Worm (Caenorhabditis elegans): ENCODE results near the gene lin-24.

lin-24 gene

DNA sequence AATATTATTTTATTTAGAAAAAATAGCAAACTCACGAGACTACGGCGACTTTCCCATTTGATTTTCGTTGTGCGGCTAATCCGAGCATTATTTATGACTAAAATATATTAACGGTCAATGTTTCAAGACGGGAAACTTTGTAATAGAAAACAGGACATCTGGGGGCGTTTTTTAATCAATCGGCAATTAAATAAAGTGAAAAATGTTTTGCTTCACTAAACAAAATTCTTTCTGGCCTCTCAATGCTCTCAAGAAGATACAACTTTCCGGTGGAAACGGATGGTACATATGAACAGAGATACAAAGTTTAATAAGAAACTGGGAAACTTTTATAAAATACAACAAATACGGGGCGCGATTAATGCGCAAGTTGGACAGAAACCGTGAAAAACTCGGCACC is 21.6 kb downstream of the lin-24 start, which contains the start of gene B0001.2:
B0001.2 (minus strand) TSS at position 101 of the 400 bp plus-strand sequence.
- TF ChIP-seq ceh-16 (tag; optimal IDR thresholded peaks at IDR 0.05) = no peak
- no peak for TF ChIP-seq R02D3.7 (tag; optimal IDR thresholded peaks at IDR 0.05)
- TF ChIP-seq fos-1 (tag; optimal IDR thresholded peaks at IDR 0.05) = no peak
- no peak for TF ChIP-seq unc-39 (tag; optimal IDR thresholded peaks at IDR 0.05)
- TF ChIP-seq lsy-12 (tag; optimal IDR thresholded peaks at IDR 0.05) = no peak
- no peak for TF ChIP-seq mdl-1 (tag; optimal IDR thresholded peaks at IDR 0.05)
- TF ChIP-seq tbx-2 (tag; optimal IDR thresholded peaks at IDR 0.05) = no peak
- TF ChIP-seq egl-27 (tag; optimal IDR thresholded peaks at IDR 0.05) = no peak
- no peak for TF ChIP-seq ztf-11 (tag; optimal IDR thresholded peaks at IDR 0.05)
- no peak for TF ChIP-seq nhr-11 (tag; optimal IDR thresholded peaks at IDR 0.05)
- TF ChIP-seq aly-2 (tag; optimal IDR thresholded peaks at IDR 0.05) = no peak
- TF ChIP-seq ceh-28 (tag; optimal IDR thresholded peaks at IDR 0.05) = no peak
- no peak for TF ChIP-seq elt-3 (tag; optimal IDR thresholded peaks at IDR 0.05)
- TF ChIP-seq nhr-23 (tag; optimal IDR thresholded peaks at IDR 0.05) = no peak
- no peak for TF ChIP-seq nfya-1 (tag; optimal IDR thresholded peaks at IDR 0.05; ENCODE audit: insufficient read depth)
- TF ChIP-seq jun-1 (tag; optimal IDR thresholded peaks at IDR 0.05) = no peak
- TF ChIP-seq hmg-11 (tag; optimal IDR thresholded peaks at IDR 0.05) = no peak
- no peak for TF ChIP-seq pqm-1 (tag; optimal IDR thresholded peaks at IDR 0.05)
- TF ChIP-seq nhr-25 (tag; optimal IDR thresholded peaks at IDR 0.05) = no peak

DNA sequence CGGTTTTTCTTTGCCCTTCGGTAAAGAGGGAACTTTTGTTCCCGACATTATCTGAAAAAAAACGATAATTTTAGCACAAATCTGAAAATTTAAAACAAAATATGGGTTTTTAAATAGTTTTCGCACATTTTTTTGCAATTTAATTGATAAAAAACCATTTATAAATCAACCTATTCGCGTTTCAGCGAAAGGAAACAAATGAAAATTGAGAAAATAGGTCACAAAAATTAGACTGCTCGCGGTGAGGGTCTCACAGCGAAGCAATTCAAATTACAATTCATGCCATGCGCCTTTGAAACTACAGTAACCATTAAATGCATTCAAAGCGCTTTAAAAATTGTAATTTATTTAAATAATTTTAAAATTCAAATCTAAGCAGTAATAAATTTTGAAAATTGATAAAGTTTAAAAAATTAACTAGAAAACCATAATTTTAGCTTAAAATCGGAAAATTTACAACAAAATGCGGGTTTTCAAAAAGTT is 24.9 kb downstream of the lin-24 start, which contains the start of gene B0001.7:
B0001.7 (minus strand) TSS at position 51 of the 483 bp plus-strand sequence.
- no peak for TF ChIP-seq nfya-1 (tag; optimal IDR thresholded peaks at IDR 0.05; ENCODE audit: insufficient read depth)
- no peak for TF ChIP-seq daf-12 (tag; optimal IDR thresholded peaks at IDR 0.05)
- no peak for TF ChIP-seq eor-1 (tag; optimal IDR thresholded peaks at IDR 0.05)
- TF ChIP-seq ama-1 (optimal IDR thresholded peaks at IDR 0.05) = no peak

DNA sequence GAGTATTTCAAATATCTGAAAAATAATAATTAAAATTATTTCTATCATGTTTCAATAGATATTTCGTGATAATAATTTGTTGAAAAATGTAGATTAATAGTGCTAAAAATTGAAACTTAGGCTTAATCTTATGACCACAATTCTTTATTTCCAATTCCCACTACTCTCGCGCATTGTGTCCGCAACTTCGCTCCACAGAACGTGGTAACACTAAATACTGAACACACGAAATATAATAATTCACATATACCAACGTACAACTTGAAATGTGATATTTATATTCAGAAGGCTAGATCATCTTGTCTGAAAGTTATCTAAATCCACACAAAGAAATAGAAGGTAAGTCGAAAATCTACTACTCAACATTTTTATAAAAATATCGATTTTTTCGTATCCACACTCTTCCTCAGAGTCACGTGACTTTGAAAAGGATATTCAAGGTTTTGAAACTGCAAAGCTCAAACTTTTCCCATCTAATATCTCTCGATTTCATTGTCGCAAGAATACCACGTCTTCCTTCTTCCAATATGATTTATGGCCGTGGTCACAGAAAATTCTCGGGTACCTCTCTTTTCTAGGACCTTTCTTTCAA is 27.4 kb downstream of the lin-24 start, which contains the start of gene eri-12:
eri-12 (plus strand) TSS at position 197 of the 592 bp plus-strand sequence.
- TF ChIP-seq pha-4 (tag; optimal IDR thresholded peaks at IDR 0.05) (peak; percentile 0), elt-1 (tag; optimal IDR thresholded peaks at IDR 0.05) (no peak), aly-2 (tag; optimal IDR thresholded peaks at IDR 0.05) (no peak), R02D3.7 (tag; optimal IDR thresholded peaks at IDR 0.05) (no peak)

DNA sequence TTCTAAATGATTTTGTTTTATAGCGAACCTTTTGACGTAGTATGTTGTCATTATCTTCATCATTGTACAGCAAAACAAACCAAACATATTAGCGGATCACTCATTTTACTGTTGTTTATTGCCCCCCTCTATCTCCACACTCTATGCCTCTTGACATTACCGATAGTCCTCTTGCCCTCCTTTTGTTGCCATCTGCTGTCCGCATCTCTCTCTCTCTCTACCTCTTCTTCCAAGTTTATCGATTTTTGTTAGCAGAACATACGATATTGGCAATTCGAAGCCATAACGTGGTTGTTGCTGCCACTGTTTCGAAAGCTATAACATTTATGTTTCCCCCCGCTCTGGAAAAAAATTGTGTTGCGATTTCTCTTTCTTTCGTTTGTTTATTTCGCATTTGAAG is 28.6 kb downstream of the lin-24 start:
- TF ChIP-seq egl-27 (tag; optimal IDR thresholded peaks at IDR 0.05) = no peak
- TF ChIP-seq nhr-25 (tag; optimal IDR thresholded peaks at IDR 0.05) = peak; percentile 7
- peak; percentile 34 for TF ChIP-seq ceh-28 (tag; optimal IDR thresholded peaks at IDR 0.05)
- TF ChIP-seq nhr-67 (tag; optimal IDR thresholded peaks at IDR 0.05) = no peak
- no peak for TF ChIP-seq pha-4 (tag; optimal IDR thresholded peaks at IDR 0.05)
- no peak for TF ChIP-seq snpc-4 (tag; optimal IDR thresholded peaks at IDR 0.05)
- TF ChIP-seq ZK546.5 (tag; optimal IDR thresholded peaks at IDR 0.05) = no peak
- no peak for TF ChIP-seq nhr-77 (tag; optimal IDR thresholded peaks at IDR 0.05)

DNA sequence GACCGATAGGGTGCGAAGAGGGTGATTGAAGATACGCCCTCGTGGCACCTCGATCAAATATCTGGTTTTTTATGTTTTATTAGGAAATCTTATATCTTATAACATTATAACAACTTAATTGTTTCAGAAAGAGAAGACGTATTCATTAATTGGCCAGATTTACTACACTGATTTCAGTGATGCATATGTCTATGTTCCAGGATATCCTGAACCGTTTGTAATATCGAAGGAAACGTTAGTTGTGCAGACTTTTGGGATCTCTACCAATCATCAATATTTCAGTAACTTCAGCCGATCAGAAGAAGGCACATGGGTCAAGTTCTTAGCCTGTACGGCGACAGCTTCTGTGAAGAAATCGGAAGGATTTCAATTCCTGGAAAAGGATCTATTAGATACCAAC is 31.1 kb downstream of the lin-24 start:
- TF ChIP-seq ZK546.5 (tag; optimal IDR thresholded peaks at IDR 0.05) = no peak
- no peak for TF ChIP-seq aly-2 (tag; optimal IDR thresholded peaks at IDR 0.05)
- TF ChIP-seq lsy-12 (tag; optimal IDR thresholded peaks at IDR 0.05) = no peak
- TF ChIP-seq nhr-12 (tag; optimal IDR thresholded peaks at IDR 0.05) = no peak
- TF ChIP-seq nfya-1 (tag; optimal IDR thresholded peaks at IDR 0.05; ENCODE audit: insufficient read depth) = no peak
- no peak for TF ChIP-seq ceh-28 (tag; optimal IDR thresholded peaks at IDR 0.05)
- no peak for TF ChIP-seq eor-1 (tag; optimal IDR thresholded peaks at IDR 0.05)
- no peak for TF ChIP-seq pha-4 (tag; optimal IDR thresholded peaks at IDR 0.05)
- no peak for TF ChIP-seq unc-39 (tag; optimal IDR thresholded peaks at IDR 0.05)
- TF ChIP-seq fkh-10 (GFP tag; optimal IDR thresholded peaks at IDR 0.05) = no peak
- no peak for TF ChIP-seq lin-39 (tag; optimal IDR thresholded peaks at IDR 0.05)
- no peak for TF ChIP-seq fos-1 (tag; optimal IDR thresholded peaks at IDR 0.05)
- TF ChIP-seq R02D3.7 (tag; optimal IDR thresholded peaks at IDR 0.05) = no peak

DNA sequence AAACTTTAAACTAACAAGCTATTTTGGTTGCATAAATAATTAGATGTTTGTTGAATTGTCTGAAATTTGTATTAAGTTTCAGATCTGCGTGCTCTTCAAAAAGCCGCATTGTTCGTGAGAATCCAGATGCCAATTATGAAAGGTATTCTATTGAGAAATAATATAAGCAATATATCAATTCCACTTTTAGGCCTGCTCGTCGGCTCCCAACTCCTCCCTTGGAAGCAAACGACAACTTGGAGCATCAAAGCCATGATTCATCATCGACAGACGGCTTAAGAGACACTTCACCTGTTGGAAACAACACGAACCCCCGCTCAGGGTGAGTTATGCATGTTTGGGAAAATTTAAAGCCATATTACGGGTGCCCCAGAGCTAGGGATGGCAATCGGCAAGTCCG is 33.4 kb downstream of the lin-24 start:
- no peak for TF ChIP-seq nhr-237 (tag; optimal IDR thresholded peaks at IDR 0.05)
- TF ChIP-seq ceh-82 (tag; optimal IDR thresholded peaks at IDR 0.05) = no peak
- TF ChIP-seq mml-1 (tag; optimal IDR thresholded peaks at IDR 0.05) = no peak
- no peak for TF ChIP-seq snpc-4 (tag; optimal IDR thresholded peaks at IDR 0.05)
- TF ChIP-seq nhr-67 (tag; optimal IDR thresholded peaks at IDR 0.05) = no peak
- TF ChIP-seq nhr-23 (tag; optimal IDR thresholded peaks at IDR 0.05) = no peak
- no peak for TF ChIP-seq eor-1 (tag; optimal IDR thresholded peaks at IDR 0.05)
- TF ChIP-seq lin-15B (tag; optimal IDR thresholded peaks at IDR 0.05) = no peak
- TF ChIP-seq lin-39 (tag; optimal IDR thresholded peaks at IDR 0.05) = no peak
- no peak for TF ChIP-seq lsy-12 (tag; optimal IDR thresholded peaks at IDR 0.05)
- no peak for TF ChIP-seq ceh-28 (tag; optimal IDR thresholded peaks at IDR 0.05)
- no peak for TF ChIP-seq hmg-11 (tag; optimal IDR thresholded peaks at IDR 0.05)
- no peak for TF ChIP-seq pha-4 (tag; optimal IDR thresholded peaks at IDR 0.05)
- TF ChIP-seq fkh-2 (tag; optimal IDR thresholded peaks at IDR 0.05) = no peak
- no peak for TF ChIP-seq skn-1 (tag; optimal IDR thresholded peaks at IDR 0.05)
- TF ChIP-seq ceh-9 (tag; optimal IDR thresholded peaks at IDR 0.05) = no peak
- TF ChIP-seq nhr-12 (tag; optimal IDR thresholded peaks at IDR 0.05) = no peak
